Fruit fly (Drosophila melanogaster) whole organism: ENCODE measurements around the gene Ctl2.

ENCODE experiments used
- CG8478 ChIP-seq: fragments of >200 bp; optimal IDR thresholded peaks from 2 replicates; lab custom pipeline; 2018; ENCODE audit warnings: inconsistent platforms
- Dll ChIP-seq: fragments of >200 bp; optimal IDR thresholded peaks from 2 replicates; lab custom pipeline; 2017
- EcR ChIP-seq, 2 experiments: fragments of >200 bp; optimal IDR thresholded peaks; 2 replicates each; lab custom pipeline; 2017; ENCODE audit warnings: missing biosample characterization in 2 of 2, missing genetic modification characterization in 2 of 2, missing genetic modification reagents in 2 of 2
- psq ChIP-seq: fragments of >200 bp; optimal IDR thresholded peaks from 2 replicates; lab custom pipeline; 2017
- usp ChIP-seq: fragments of >200 bp; optimal IDR thresholded peaks from 2 replicates; lab custom pipeline; 2017; ENCODE audit warnings: missing biosample characterization, missing genetic modification characterization, mixed read lengths

dm6 chr3R:29074001-29074609 lies 49.1 kb upstream of the Ctl2 start:
- TF ChIP-seq EcR (GFP tag; optimal IDR thresholded peaks at IDR 0.05; lab: Kevin White, UChicago) (peak in 1 of 2 experiments; percentile 0), CG8478 (lab: Kevin White, UChicago) (no peak), Dll (lab: Kevin White, UChicago) (no peak), usp (GFP tag; lab: Kevin White, UChicago) (no peak), psq (lab: Kevin White, UChicago) (no peak)
